Worm (Caenorhabditis elegans) whole organism, L4 larva: ENCODE measurements around the gene dph-3.

Source experiments
- ceh-20 ChIP-seq: fragments of 200-800 bp; sonication (Bioruptor generic); IDR thresholded peaks from 2 replicates; pipeline ENCODE4 v1.3.6; 2022; ENCODE audit warnings: missing genetic modification reagents, missing genetic modification characterization, missing compliant biosample characterization
- cey-2 ChIP-seq: sonication (generic microtip); optimal IDR thresholded peaks from 3 replicates; lab custom pipeline; 2017; ENCODE audit warnings: missing genetic modification characterization, mild to moderate bottlenecking, missing compliant biosample characterization, antibody characterized with exemption, borderline replicate concordance; ENCODE audit not compliant: insufficient read depth
- ctbp-1 ChIP-seq: fragments of 200-800 bp; sonication (Bioruptor generic); IDR thresholded peaks from 2 replicates; pipeline ENCODE4 v1.3.6; 2022; ENCODE audit warnings: missing genetic modification reagents, missing genetic modification characterization, missing compliant biosample characterization
- daf-16 ChIP-seq, 3 experiments: sonication (generic microtip); optimal IDR thresholded peaks; 2 replicates each; lab custom pipeline; 2016 to 2017; ENCODE audit warnings: missing genetic modification characterization in 3 of 3, missing genetic modification reagents in 3 of 3, mild to moderate bottlenecking in 2 of 3, missing compliant biosample characterization in 2 of 3, missing biosample characterization in 1 of 3, moderate library complexity in 1 of 3
- daf-8 ChIP-seq: fragments of 200-800 bp; sonication (Bioruptor generic); IDR thresholded peaks from 2 replicates; pipeline ENCODE4 v1.3.6; 2022; ENCODE audit warnings: missing genetic modification characterization, missing compliant biosample characterization
- dmd-6 ChIP-seq: fragments of 200-800 bp; sonication (Bioruptor generic); IDR thresholded peaks from 2 replicates; pipeline ENCODE4 v1.3.6; 2022; ENCODE audit warnings: missing genetic modification reagents, missing genetic modification characterization, missing compliant biosample characterization
- dve-1 ChIP-seq: sonication (generic microtip); optimal IDR thresholded peaks from 2 replicates; lab custom pipeline; 2017; ENCODE audit warnings: antibody characterized with exemption, mild to moderate bottlenecking, missing genetic modification characterization, missing compliant biosample characterization; ENCODE audit not compliant: insufficient read depth
- hif-1 ChIP-seq, 2 experiments: sonication (generic microtip); optimal IDR thresholded peaks; 2 replicates each; lab custom pipeline; 2016 to 2017; ENCODE audit warnings: missing compliant biosample characterization in 2 of 2, missing genetic modification characterization in 2 of 2, missing genetic modification reagents in 2 of 2, missing genotype in 2 of 2, mild to moderate bottlenecking in 1 of 2
- hlh-11 ChIP-seq: fragments of 200-800 bp; sonication (Bioruptor generic); optimal IDR thresholded peaks from 2 replicates; lab custom pipeline; 2018; ENCODE audit warnings: mild to moderate bottlenecking, missing genetic modification characterization, missing compliant biosample characterization
- hlh-30 ChIP-seq: sonication (generic microtip); optimal IDR thresholded peaks from 2 replicates; lab custom pipeline; 2017; ENCODE audit warnings: antibody characterized with exemption, mild to moderate bottlenecking, missing genetic modification characterization, missing compliant biosample characterization; ENCODE audit not compliant: insufficient read depth
- hmg-1.1 ChIP-seq: fragments of 200-800 bp; sonication (Bioruptor generic); IDR thresholded peaks from 2 replicates; pipeline ENCODE4 v1.3.6; 2022; ENCODE audit warnings: missing genetic modification reagents, missing genetic modification characterization, missing compliant biosample characterization
- lsy-2 ChIP-seq, 2 experiments: fragments of 150-350 bp in 1 of 2; sonication (generic microtip) in 1 of 2; optimal IDR thresholded peaks; 2 replicates each; lab custom pipeline; 2014 to 2017; ENCODE audit warnings: missing biosample characterization in 2 of 2, missing genetic modification characterization in 2 of 2
- mdl-1 ChIP-seq, 2 experiments: fragments of 150-350 bp in 1 of 2; sonication (generic microtip) in 1 of 2; optimal IDR thresholded peaks; 2 replicates each; lab custom pipeline; 2014 to 2017; ENCODE audit warnings: missing biosample characterization in 2 of 2, missing genetic modification characterization in 2 of 2
- mep-1 ChIP-seq: fragments of 150-350 bp; sonication (generic microtip); optimal IDR thresholded peaks from 3 replicates; lab custom pipeline; 2014; ENCODE audit warnings: missing biosample characterization, missing genetic modification characterization
- nhr-10 ChIP-seq: fragments of 150-350 bp; optimal IDR thresholded peaks from 2 replicates; lab custom pipeline; 2014; ENCODE audit warnings: missing biosample characterization, missing genetic modification characterization
- nhr-102 ChIP-seq: sonication (generic microtip); optimal IDR thresholded peaks from 2 replicates; lab custom pipeline; 2016; ENCODE audit warnings: mild to moderate bottlenecking, missing genetic modification characterization, moderate library complexity, missing compliant biosample characterization
- nhr-11 ChIP-seq: fragments of 150-350 bp; optimal IDR thresholded peaks from 2 replicates; lab custom pipeline; 2014; ENCODE audit warnings: missing biosample characterization, missing genetic modification characterization
- nhr-25 ChIP-seq: sonication (generic microtip); optimal IDR thresholded peaks from 2 replicates; lab custom pipeline; 2017; ENCODE audit warnings: missing genetic modification characterization, mild to moderate bottlenecking, missing compliant biosample characterization, antibody characterized with exemption, moderate library complexity, borderline replicate concordance; ENCODE audit not compliant: insufficient read depth
- nhr-28 ChIP-seq: fragments of 150-350 bp; optimal IDR thresholded peaks from 2 replicates; lab custom pipeline; 2014; ENCODE audit warnings: missing biosample characterization, missing genetic modification characterization
- nhr-42 ChIP-seq: fragments of 200-800 bp; sonication (Bioruptor generic); IDR thresholded peaks from 2 replicates; pipeline ENCODE4 v1.3.6; 2022; ENCODE audit warnings: missing genetic modification characterization, missing compliant biosample characterization
- nhr-77 ChIP-seq: fragments of 150-350 bp; optimal IDR thresholded peaks from 2 replicates; lab custom pipeline; 2014; ENCODE audit warnings: missing biosample characterization, missing genetic modification characterization
- pqm-1 ChIP-seq: sonication (generic microtip); optimal IDR thresholded peaks from 2 replicates; lab custom pipeline; 2017; ENCODE audit warnings: missing biosample characterization, missing genetic modification characterization
- saeg-2 ChIP-seq: fragments of 200-800 bp; sonication (Bioruptor generic); IDR thresholded peaks from 2 replicates; pipeline ENCODE4 v1.3.6; 2022; ENCODE audit warnings: missing genetic modification reagents, missing genetic modification characterization, missing compliant biosample characterization
- unc-39 ChIP-seq: sonication (generic microtip); optimal IDR thresholded peaks from 2 replicates; lab custom pipeline; 2017; ENCODE audit warnings: missing biosample characterization, missing genetic modification characterization
- zip-11 ChIP-seq: fragments of 200-800 bp; sonication (Bioruptor generic); IDR thresholded peaks from 2 replicates; pipeline ENCODE4 v1.3.6; 2022; ENCODE audit warnings: missing genetic modification characterization, missing compliant biosample characterization

dph-3 gene

DNA sequence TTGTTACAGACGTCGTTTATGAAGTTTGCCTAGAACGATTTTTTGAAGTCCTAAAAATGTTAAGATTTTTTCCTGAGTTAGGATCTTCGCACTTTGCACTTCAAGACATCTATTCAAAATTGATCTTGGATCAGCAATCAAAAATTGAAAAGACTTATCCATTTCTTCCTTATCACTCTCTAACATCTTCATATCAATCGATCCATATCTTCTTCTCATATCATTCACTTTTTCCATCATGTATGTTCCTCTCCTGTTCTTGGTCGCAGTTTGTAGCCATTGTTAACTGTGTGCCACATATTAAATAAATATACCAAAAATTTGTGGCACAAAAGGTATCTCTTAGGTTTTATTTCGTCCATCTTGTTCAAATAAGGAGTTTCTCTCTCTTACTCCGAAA lies 48.8 kb downstream of the dph-3 start:
- peak; percentile 61 for TF ChIP-seq nhr-28
- TF ChIP-seq nhr-102 (tag; lab: Kevin White, UChicago), result no peak
- TF ChIP-seq, all 104 proteins: peak for 1

DNA sequence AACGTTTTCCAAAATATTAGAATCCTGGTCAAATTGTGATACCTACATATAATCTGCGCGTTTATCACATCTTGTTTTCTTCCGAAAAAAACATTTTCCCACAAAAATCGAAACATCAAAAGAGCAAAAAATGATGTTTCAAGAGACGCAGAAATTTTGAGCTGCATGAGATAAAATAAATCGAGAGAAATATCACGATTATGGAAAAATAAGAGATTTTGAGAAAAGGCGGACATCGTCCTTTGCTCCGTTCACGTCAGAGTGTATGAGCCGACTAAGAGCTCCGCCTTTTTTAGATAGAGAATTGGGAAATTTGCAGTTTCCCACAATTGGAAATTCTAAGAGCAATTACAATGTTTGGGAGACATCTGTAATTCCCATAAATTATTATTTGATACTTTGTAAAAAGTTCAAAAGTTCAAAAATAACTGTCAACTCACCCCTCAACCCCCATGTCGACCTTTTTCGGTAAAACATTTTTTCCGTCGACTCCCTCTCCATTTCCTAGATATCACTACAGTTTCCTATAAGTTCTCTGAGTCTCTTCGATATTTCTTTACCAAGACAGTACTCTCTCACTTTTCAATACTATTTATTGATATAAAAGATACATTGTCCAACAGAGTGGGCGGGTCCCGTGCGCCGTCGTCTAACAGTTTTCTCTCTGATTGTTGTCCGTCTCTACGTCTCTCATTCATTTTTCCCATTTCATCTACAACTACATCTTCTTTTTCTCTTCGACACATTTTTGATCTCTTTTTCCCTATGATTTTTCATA lies 49.9 kb downstream of the dph-3 start:
- TF ChIP-seq nhr-25 (tag; lab: Kevin White, UChicago) (peak; percentile 11), mdl-1 (tag; optimal IDR thresholded peaks at IDR 0.05; lab: Kevin White, UChicago) (peak in 1 of 2 experiments; percentile 57), nhr-77 (tag; lab: Kevin White, UChicago) (peak; percentile 48), nhr-11 (tag; lab: Kevin White, UChicago) (no peak), lsy-2 (tag; optimal IDR thresholded peaks at IDR 0.05; lab: Kevin White, UChicago) (peak in 1 of 2 experiments; percentile 24), unc-39 (tag; lab: Kevin White, UChicago) (no peak), dve-1 (peak; percentile 89), ctbp-1 (GFP tag; lab: Robert Waterston, UW) (0 out of 2 replicates have a peak, but pooled peaks have one; percentile 44), nhr-42 (GFP tag; lab: Robert Waterston, UW) (no peak), hlh-11 (tag; lab: Kevin White, UChicago) (peak; percentile 69), mep-1 (tag; lab: Kevin White, UChicago) (peak; percentile 39), hlh-30 (tag; lab: Kevin White, UChicago) (peak; percentile 73), nhr-10 (tag; lab: Kevin White, UChicago) (peak; percentile 10), ceh-20 (GFP tag; lab: Robert Waterston, UW) (no peak), dmd-6 (GFP tag; lab: Robert Waterston, UW) (peak; percentile 71), daf-16 (GFP tag; optimal IDR thresholded peaks at IDR 0.05; lab: Kevin White, UChicago) (no peak), daf-16 (tag; optimal IDR thresholded peaks at IDR 0.05; lab: Kevin White, UChicago) (peak; percentile 56), pqm-1 (tag; lab: Kevin White, UChicago) (peak; percentile 60), zip-11 (no peak), nhr-28 (peak; percentile 94), hmg-1.1 (GFP tag; lab: Robert Waterston, UW) (0 out of 2 replicates have a peak, but pooled peaks have one; percentile 15), saeg-2 (no peak), cey-2 (peak; percentile 6)
- TF ChIP-seq, all 104 proteins: peak for 16

DNA sequence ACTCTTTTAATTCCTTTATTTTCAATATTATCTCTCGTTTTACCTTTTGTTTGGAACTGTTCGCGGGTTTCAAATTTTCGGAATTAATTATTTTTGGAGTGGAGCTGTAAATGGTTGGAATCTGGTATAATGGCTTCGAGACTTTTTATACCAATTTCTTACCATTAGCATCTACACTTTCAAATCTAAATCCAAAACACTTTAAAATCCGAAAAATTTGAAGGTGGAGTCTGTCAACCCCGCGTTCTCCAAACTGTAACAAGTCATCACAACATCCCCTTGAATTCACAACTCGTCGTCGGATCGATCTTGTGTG lies 50.4 kb downstream of the dph-3 start, which contains the start of gene nhr-97:
Gene nhr-97, plus strand, starts transcription at position 217 of the 316 bp plus-strand sequence.
- TF ChIP-seq daf-8 (GFP tag; lab: Robert Waterston, UW), result no peak
- no peak for TF ChIP-seq hif-1 (tag; optimal IDR thresholded peaks at IDR 0.05; lab: Kevin White, UChicago)
